Worm (Caenorhabditis elegans): Measurements from ENCODE around the gene lipl-7.

DNA sequence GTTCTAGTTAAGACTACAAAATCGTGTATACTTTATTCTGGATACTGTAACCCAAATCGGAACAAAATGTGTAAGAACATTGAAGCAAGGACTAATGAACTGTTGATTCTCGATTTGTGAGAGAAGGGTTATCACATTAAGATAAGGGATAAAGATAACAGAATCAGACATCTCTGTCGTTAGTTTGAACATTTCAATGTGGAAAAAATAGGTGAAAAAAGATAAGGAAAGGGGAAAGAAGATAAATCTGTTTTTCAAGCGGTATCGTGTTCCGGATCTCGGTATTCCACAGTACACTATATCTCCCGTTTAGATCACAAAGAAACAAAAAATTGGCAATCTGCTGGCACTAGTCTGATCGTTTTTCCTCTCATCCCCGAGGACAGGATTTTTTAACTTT is 19.4 kb upstream of the lipl-7 start:
- TF ChIP-seq ama-1 (optimal IDR thresholded peaks at IDR 0.05) = no peak
- TF ChIP-seq nhr-11 (tag; optimal IDR thresholded peaks at IDR 0.05) = no peak
- TF ChIP-seq fkh-6 (tag; optimal IDR thresholded peaks at IDR 0.05) = no peak
